Worm (Caenorhabditis elegans): ENCODE measurements around the gene K01A6.4.

ce11 chrIV:11773692-11774225, 33.7 kb upstream of the K01A6.4 start, which contains the start of gene lips-5:
- no peak for TF ChIP-seq dao-5 (tag; optimal IDR thresholded peaks at IDR 0.05)
- no peak for TF ChIP-seq him-1 (tag; optimal IDR thresholded peaks at IDR 0.05)
